Worm (Caenorhabditis elegans): ENCODE data around the gene srv-24.

srv-24 gene

DNA sequence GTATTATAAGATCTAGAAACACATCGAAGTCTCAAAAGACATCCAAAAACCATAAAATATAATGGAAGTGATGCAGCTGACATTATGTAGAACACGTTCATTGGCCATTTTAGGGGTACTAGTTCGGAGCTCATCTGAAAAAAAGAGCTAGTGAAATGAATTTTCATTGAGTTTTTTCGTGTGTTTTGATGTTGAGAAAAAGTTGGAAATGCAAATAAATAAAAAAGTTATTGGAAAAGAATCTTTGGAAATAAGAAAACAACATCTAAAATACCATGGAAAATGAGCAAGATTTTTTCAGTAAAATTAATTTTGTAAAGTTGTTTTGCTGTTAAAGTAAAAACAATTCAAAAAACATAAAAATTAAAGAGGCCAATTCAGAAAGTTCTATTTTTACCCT lies at the start of gene srv-24:
TSS of gene srv-24 (minus strand) at position 101 of the 400 bp plus-strand sequence.
- TF ChIP-seq ceh-43 (GFP tag; optimal IDR thresholded peaks at IDR 0.05): no peak
- TF ChIP-seq nhr-2 (tag; optimal IDR thresholded peaks at IDR 0.05): no peak
- TF ChIP-seq lin-13 (tag; optimal IDR thresholded peaks at IDR 0.05): no peak
- TF ChIP-seq tbx-8 (GFP tag; optimal IDR thresholded peaks at IDR 0.05): no peak
- no peak for TF ChIP-seq cnd-1 (tag; optimal IDR thresholded peaks at IDR 0.05)
- TF ChIP-seq nhr-76 (tag; optimal IDR thresholded peaks at IDR 0.05): no peak
- no peak for TF ChIP-seq drap-1 (GFP tag; optimal IDR thresholded peaks at IDR 0.05)
- TF ChIP-seq M03D4.4 (tag; optimal IDR thresholded peaks at IDR 0.05): no peak
- no peak for TF ChIP-seq ceh-83 (GFP tag; optimal IDR thresholded peaks at IDR 0.05)
- TF ChIP-seq ham-2 (GFP tag; optimal IDR thresholded peaks at IDR 0.05): no peak
- TF ChIP-seq snpc-4 (tag; optimal IDR thresholded peaks at IDR 0.05): no peak
- no peak for TF ChIP-seq blmp-1 (tag; optimal IDR thresholded peaks at IDR 0.05)
- TF ChIP-seq hlh-1 (tag; optimal IDR thresholded peaks at IDR 0.05): no peak
- no peak for TF ChIP-seq zip-8 (tag; optimal IDR thresholded peaks at IDR 0.05)

DNA sequence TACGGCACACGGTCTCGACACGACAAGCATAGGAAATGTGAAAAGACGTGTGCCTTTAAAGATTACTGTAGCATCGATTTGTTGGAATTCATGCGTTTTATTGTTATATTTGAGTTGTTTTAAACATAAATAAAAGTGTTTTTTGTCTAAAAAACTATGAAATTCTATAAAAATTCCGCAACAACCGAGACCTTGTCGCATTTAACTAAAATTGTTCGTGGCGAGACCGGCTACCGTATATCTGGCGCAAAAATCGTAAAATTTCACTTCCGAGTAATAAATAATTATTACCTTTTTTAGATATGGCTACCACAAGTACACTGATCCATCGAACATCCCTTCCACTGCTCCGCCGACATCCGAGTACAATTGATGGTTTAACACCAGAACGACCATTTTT lies 46.7 kb upstream of the srv-24 start, which contains the start of gene ipla-6:
TSS of gene ipla-6 (plus strand) at position 301 of the 400 bp plus-strand sequence.
- TF ChIP-seq lin-32 (GFP tag; optimal IDR thresholded peaks at IDR 0.05): no peak
- no peak for TF ChIP-seq mls-2 (tag; optimal IDR thresholded peaks at IDR 0.05)
- TF ChIP-seq sem-2 (GFP tag; optimal IDR thresholded peaks at IDR 0.05): no peak
- no peak for TF ChIP-seq ztf-11 (tag; optimal IDR thresholded peaks at IDR 0.05)
- no peak for TF ChIP-seq nhr-12 (tag; optimal IDR thresholded peaks at IDR 0.05)
- TF ChIP-seq snpc-4 (tag; optimal IDR thresholded peaks at IDR 0.05): no peak
- TF ChIP-seq ceh-43 (GFP tag; optimal IDR thresholded peaks at IDR 0.05): no peak
- TF ChIP-seq unc-62 (GFP tag; optimal IDR thresholded peaks at IDR 0.05): no peak
- no peak for TF ChIP-seq ceh-39 (tag; optimal IDR thresholded peaks at IDR 0.05)
- TF ChIP-seq elt-1 (tag; optimal IDR thresholded peaks at IDR 0.05; ENCODE audit: borderline replicate concordance, insufficient read depth): no peak
- TF ChIP-seq lin-13 (tag; optimal IDR thresholded peaks at IDR 0.05): no peak
- TF ChIP-seq flh-1 (GFP tag; optimal IDR thresholded peaks at IDR 0.05): no peak
- TF ChIP-seq mep-1 (tag; optimal IDR thresholded peaks at IDR 0.05): no peak

DNA sequence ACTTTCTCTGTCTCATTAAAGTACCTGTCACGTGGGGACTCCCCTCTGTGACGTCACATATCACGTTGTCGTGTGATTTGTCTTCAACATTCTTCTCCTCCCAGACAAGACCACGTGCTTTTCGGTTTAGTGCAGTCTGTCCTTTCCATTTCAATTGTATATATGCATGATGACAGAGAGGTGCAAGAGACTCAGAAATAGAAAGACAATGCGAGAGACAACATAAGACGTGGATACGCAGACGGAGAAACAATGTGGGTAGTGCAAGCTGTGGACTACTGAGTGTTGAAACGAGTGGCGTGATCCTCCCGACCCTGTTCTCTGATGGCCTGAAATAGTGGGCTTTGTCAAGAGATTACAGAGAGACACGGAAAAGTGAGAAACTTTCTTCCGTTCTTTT lies 46.1 kb upstream of the srv-24 start:
- no peak for TF ChIP-seq sptf-1 (tag; optimal IDR thresholded peaks at IDR 0.05)
- TF ChIP-seq unc-120 (tag; optimal IDR thresholded peaks at IDR 0.05; ENCODE audit: poor library complexity, severe bottlenecking): peak; percentile 39
- TF ChIP-seq ces-1 (GFP tag; optimal IDR thresholded peaks at IDR 0.05): peak; percentile 77
- TF ChIP-seq blmp-1 (tag; optimal IDR thresholded peaks at IDR 0.05): peak; percentile 4
- no peak for TF ChIP-seq ztf-11 (tag; optimal IDR thresholded peaks at IDR 0.05)
- no peak for TF ChIP-seq unc-39 (tag; optimal IDR thresholded peaks at IDR 0.05)
- TF ChIP-seq lsy-2 (tag; optimal IDR thresholded peaks at IDR 0.05): peak; percentile 39
- TF ChIP-seq ham-2 (GFP tag; optimal IDR thresholded peaks at IDR 0.05): peak; percentile 22
- peak; percentile 0 for TF ChIP-seq drap-1 (GFP tag; optimal IDR thresholded peaks at IDR 0.05)
- TF ChIP-seq flh-1 (GFP tag; optimal IDR thresholded peaks at IDR 0.05): no peak
- TF ChIP-seq bed-3 (GFP tag; optimal IDR thresholded peaks at IDR 0.05): no peak
- TF ChIP-seq mep-1 (tag; optimal IDR thresholded peaks at IDR 0.05): peak; percentile 20
- no peak for TF ChIP-seq nhr-2 (tag; optimal IDR thresholded peaks at IDR 0.05)
- TF ChIP-seq unc-62 (GFP tag; optimal IDR thresholded peaks at IDR 0.05): peak; percentile 78
- TF ChIP-seq pha-4 (tag; optimal IDR thresholded peaks at IDR 0.05): peak; percentile 70
- TF ChIP-seq cnd-1 (tag; optimal IDR thresholded peaks at IDR 0.05): peak; percentile 15
- TF ChIP-seq nhr-237 (tag; optimal IDR thresholded peaks at IDR 0.05): peak; percentile 33
- peak; percentile 6 for TF ChIP-seq M03D4.4 (tag; optimal IDR thresholded peaks at IDR 0.05)
- no peak for TF ChIP-seq mls-2 (tag; optimal IDR thresholded peaks at IDR 0.05)
- peak; percentile 22 for TF ChIP-seq lin-13 (tag; optimal IDR thresholded peaks at IDR 0.05)
- TF ChIP-seq zip-8 (tag; optimal IDR thresholded peaks at IDR 0.05): peak; percentile 43
- TF ChIP-seq elt-3 (tag; optimal IDR thresholded peaks at IDR 0.05): peak; percentile 61

ce11 chrIV:6335908-6336307 lies 45.3 kb upstream of the srv-24 start, which contains the start of gene mif-4:
TSS of gene mif-4 (minus strand) at chrIV:6335994.
- TF ChIP-seq drap-1 (GFP tag; optimal IDR thresholded peaks at IDR 0.05) (no peak), nhr-12 (tag; optimal IDR thresholded peaks at IDR 0.05) (no peak), ces-1 (GFP tag; optimal IDR thresholded peaks at IDR 0.05) (peak; percentile 9), M03D4.4 (tag; optimal IDR thresholded peaks at IDR 0.05) (no peak), cnd-1 (tag; optimal IDR thresholded peaks at IDR 0.05) (no peak)

All from whole organism, mixed stage, embryonic.